Fruit fly (Drosophila melanogaster): ENCODE measurements around the gene NLaz.

- TF ChIP-seq Abd-B (GFP tag; optimal IDR thresholded peaks at IDR 0.05) (no peak), Jra (GFP tag; optimal IDR thresholded peaks at IDR 0.05) (no peak), pan (optimal IDR thresholded peaks at IDR 0.05) (no peak), tai (GFP tag; optimal IDR thresholded peaks at IDR 0.05) (no peak), foxo (GFP tag; optimal IDR thresholded peaks at IDR 0.05) (no peak), N (GFP tag; optimal IDR thresholded peaks at IDR 0.05) (no peak), fru (GFP tag; optimal IDR thresholded peaks at IDR 0.05) (no peak), Vsx2 (GFP tag; optimal IDR thresholded peaks at IDR 0.05; ENCODE audit: partially characterized antibody) (no peak), OdsH (GFP tag; optimal IDR thresholded peaks at IDR 0.05) (no peak), CG32264 (GFP tag; optimal IDR thresholded peaks at IDR 0.05) (no peak), HLH106 (tag; optimal IDR thresholded peaks at IDR 0.05) (no peak), jim (GFP tag; optimal IDR thresholded peaks at IDR 0.05) (no peak), lola (GFP tag; optimal IDR thresholded peaks at IDR 0.05) (no peak), dsf (GFP tag; optimal IDR thresholded peaks at IDR 0.05; ENCODE audit: borderline replicate concordance) (no peak)
Observed at dm6 chr2L:1341995-1342394, 19.6 kb downstream of the NLaz start, which contains the start of gene CG33923.
